Fruit fly (Drosophila melanogaster) whole organism, embryonic: ENCODE measurements around the gene Nmdar1.

Experiments
- Atf-2 ChIP-seq: fragments of 200-800 bp; sonication (Bioruptor generic); optimal IDR thresholded peaks from 2 replicates; lab custom pipeline; 2016; ENCODE audit warnings: missing biosample characterization, missing genetic modification characterization
- Blimp-1 ChIP-seq: fragments of 200-800 bp; sonication (Bioruptor generic); optimal IDR thresholded peaks from 3 replicates; lab custom pipeline; 2018; ENCODE audit warnings: missing biosample characterization, missing genetic modification characterization, mild to moderate bottlenecking, moderate library complexity, missing genetic modification reagents
- CG10462 ChIP-seq: fragments of 200-800 bp; sonication (Bioruptor generic); optimal IDR thresholded peaks from 2 replicates; lab custom pipeline; 2016; ENCODE audit warnings: missing biosample characterization, missing genetic modification characterization
- CG11456 ChIP-seq: fragments of 200-800 bp; sonication (Bioruptor generic); IDR thresholded peaks from 3 replicates; pipeline ENCODE4 v1.3.6; 2022; ENCODE audit warnings: missing biosample characterization, missing genetic modification characterization
- CG11560 ChIP-seq: fragments of 200-800 bp; sonication (Bioruptor generic); IDR thresholded peaks from 3 replicates; pipeline ENCODE4 v1.3.6; 2022; ENCODE audit warnings: missing biosample characterization, missing genetic modification characterization
- CG11695 ChIP-seq: fragments of 200-800 bp; sonication (Bioruptor generic); IDR thresholded peaks from 3 replicates; pipeline ENCODE4 v1.3.6; 2022; ENCODE audit warnings: missing biosample characterization, missing genetic modification characterization
- CG11696 ChIP-seq: fragments of 200-800 bp; sonication (Bioruptor generic); IDR thresholded peaks from 2 replicates; pipeline ENCODE4 v1.3.6; 2022; ENCODE audit warnings: missing biosample characterization, missing genetic modification characterization
- CG13296 ChIP-seq: fragments of 200-800 bp; sonication (Bioruptor generic); optimal IDR thresholded peaks from 3 replicates; lab custom pipeline; 2018; ENCODE audit warnings: missing biosample characterization, mild to moderate bottlenecking, missing genetic modification characterization
- CG13624 ChIP-seq: fragments of 200-800 bp; sonication (Bioruptor generic); optimal IDR thresholded peaks from 2 replicates; lab custom pipeline; 2016; ENCODE audit warnings: missing biosample characterization, missing genetic modification characterization
- CG14667 ChIP-seq: fragments of 200-800 bp; sonication (Bioruptor generic); IDR thresholded peaks from 2 replicates; pipeline ENCODE4 v1.3.6; 2022; ENCODE audit warnings: missing biosample characterization, missing genetic modification characterization
- CG15514 ChIP-seq: fragments of 200-800 bp; sonication (Bioruptor generic); optimal IDR thresholded peaks from 3 replicates; lab custom pipeline; 2017; ENCODE audit warnings: missing biosample characterization, missing genetic modification characterization, mild to moderate bottlenecking, moderate library complexity, missing genetic modification reagents
- CG15696 ChIP-seq: fragments of 200-800 bp; sonication (Bioruptor generic); optimal IDR thresholded peaks from 2 replicates; lab custom pipeline; 2019; ENCODE audit warnings: missing biosample characterization, mild to moderate bottlenecking, missing genetic modification characterization, moderate library complexity
- CG17186 ChIP-seq: fragments of 200-800 bp; sonication (Bioruptor generic); optimal IDR thresholded peaks from 3 replicates; lab custom pipeline; 2017; ENCODE audit warnings: missing biosample characterization, missing genetic modification reagents, missing genetic modification characterization
- CG17912 ChIP-seq: fragments of 200-800 bp; sonication (Bioruptor generic); optimal IDR thresholded peaks from 2 replicates; lab custom pipeline; 2018; ENCODE audit warnings: missing biosample characterization, mild to moderate bottlenecking, missing genetic modification characterization
- CG3065 ChIP-seq: fragments of 200-800 bp; sonication (Bioruptor generic); optimal IDR thresholded peaks from 2 replicates; lab custom pipeline; 2016; ENCODE audit warnings: missing biosample characterization, missing genetic modification characterization
- CG4424 ChIP-seq: fragments of 200-800 bp; sonication (Bioruptor generic); optimal IDR thresholded peaks from 3 replicates; lab custom pipeline; 2016; ENCODE audit warnings: missing biosample characterization, missing genetic modification characterization
- CG5953 ChIP-seq: fragments of 200-800 bp; sonication (Bioruptor generic); IDR thresholded peaks from 2 replicates; pipeline ENCODE4 v1.3.6; 2022; ENCODE audit warnings: missing biosample characterization, missing genetic modification characterization
- CG7928 ChIP-seq: fragments of 200-800 bp; sonication (Bioruptor generic); optimal IDR thresholded peaks from 2 replicates; lab custom pipeline; 2017; ENCODE audit warnings: missing biosample characterization, mild to moderate bottlenecking, missing genetic modification characterization
- CG8388 ChIP-seq: fragments of 200-800 bp; sonication (Bioruptor generic); optimal IDR thresholded peaks from 2 replicates; lab custom pipeline; 2019; ENCODE audit warnings: missing biosample characterization, mild to moderate bottlenecking, missing genetic modification characterization, moderate library complexity
- CG8478 ChIP-seq: fragments of >200 bp; optimal IDR thresholded peaks from 2 replicates; lab custom pipeline; 2018
- CG8944 ChIP-seq: fragments of 200-800 bp; sonication (Bioruptor generic); optimal IDR thresholded peaks from 3 replicates; lab custom pipeline; 2016; ENCODE audit warnings: missing biosample characterization, missing genetic modification characterization
- CG9609 ChIP-seq: fragments of 200-800 bp; sonication (Bioruptor generic); optimal IDR thresholded peaks from 3 replicates; lab custom pipeline; 2016; ENCODE audit warnings: missing biosample characterization, missing genetic modification characterization
- CoRest ChIP-seq: fragments of 200-800 bp; sonication (Bioruptor generic); optimal IDR thresholded peaks from 3 replicates; lab custom pipeline; 2018; ENCODE audit warnings: missing biosample characterization, mild to moderate bottlenecking, missing genetic modification characterization, moderate library complexity
- CrebB ChIP-seq: fragments of 200-800 bp; sonication (Bioruptor generic); optimal IDR thresholded peaks from 3 replicates; lab custom pipeline; 2018; ENCODE audit warnings: missing biosample characterization, mild to moderate bottlenecking, missing genetic modification characterization
- D19B ChIP-seq: fragments of 200-800 bp; sonication (Bioruptor generic); optimal IDR thresholded peaks from 2 replicates; lab custom pipeline; 2017; ENCODE audit warnings: missing biosample characterization, mild to moderate bottlenecking, missing genetic modification characterization
- Dfd ChIP-seq, 2 experiments: fragments of >200 bp; optimal IDR thresholded peaks; 2 replicates each; lab custom pipeline; 2017; ENCODE audit warnings: missing biosample characterization in 2 of 2, missing genetic modification characterization in 2 of 2
- Gug ChIP-seq: fragments of 200-800 bp; sonication (Bioruptor generic); IDR thresholded peaks from 4 replicates; pipeline ENCODE4 v1.3.6; 2022; ENCODE audit warnings: missing biosample characterization, missing genetic modification characterization
- Hey ChIP-seq: fragments of 200-800 bp; sonication (Bioruptor generic); optimal IDR thresholded peaks from 3 replicates; lab custom pipeline; 2018; ENCODE audit warnings: missing biosample characterization, mild to moderate bottlenecking, missing genetic modification characterization
- Hmx ChIP-seq: fragments of 200-800 bp; sonication (Bioruptor generic); optimal IDR thresholded peaks from 2 replicates; lab custom pipeline; 2016; ENCODE audit warnings: missing biosample characterization, missing genetic modification characterization
- Hr39 ChIP-seq: fragments of >200 bp; optimal IDR thresholded peaks from 2 replicates; lab custom pipeline; 2017
- Jarid2 ChIP-seq: fragments of 200-800 bp; sonication (Bioruptor generic); optimal IDR thresholded peaks from 3 replicates; lab custom pipeline; 2017; ENCODE audit warnings: mild to moderate bottlenecking, missing biosample characterization, missing genetic modification reagents, missing genetic modification characterization
- Max ChIP-seq: fragments of 200-800 bp; sonication (Bioruptor generic); optimal IDR thresholded peaks from 2 replicates; lab custom pipeline; 2016; ENCODE audit warnings: missing biosample characterization, mild to moderate bottlenecking, missing genetic modification characterization
- Nf-YB ChIP-seq: fragments of 200-800 bp; sonication (Bioruptor generic); optimal IDR thresholded peaks from 3 replicates; lab custom pipeline; 2019; ENCODE audit warnings: missing biosample characterization, mild to moderate bottlenecking, missing genetic modification characterization, moderate library complexity
- NfI ChIP-seq: fragments of 200-800 bp; sonication (Bioruptor generic); optimal IDR thresholded peaks from 3 replicates; lab custom pipeline; 2018; ENCODE audit warnings: missing biosample characterization, mild to moderate bottlenecking, missing genetic modification characterization, moderate library complexity
- Ptx1 ChIP-seq: fragments of 200-800 bp; sonication (Bioruptor generic); IDR thresholded peaks from 2 replicates; pipeline ENCODE4 v1.3.6; 2022; ENCODE audit warnings: missing biosample characterization, missing genetic modification characterization
- ab ChIP-seq: fragments of 200-800 bp; sonication (Bioruptor generic); optimal IDR thresholded peaks from 2 replicates; lab custom pipeline; 2016; ENCODE audit warnings: missing biosample characterization, missing genetic modification characterization
- aop ChIP-seq: fragments of 200-800 bp; sonication (Bioruptor generic); IDR thresholded peaks from 2 replicates; pipeline ENCODE4 v1.3.6; 2022; ENCODE audit warnings: missing biosample characterization, missing genetic modification characterization
- ash1 ChIP-seq: fragments of 200-800 bp; sonication (Bioruptor generic); optimal IDR thresholded peaks from 2 replicates; lab custom pipeline; 2018; ENCODE audit warnings: missing biosample characterization, mild to moderate bottlenecking, missing genetic modification characterization
- cas ChIP-seq: fragments of 200-800 bp; sonication (Bioruptor generic); IDR thresholded peaks from 2 replicates; pipeline ENCODE4 v1.3.6; 2022; ENCODE audit warnings: missing biosample characterization, missing genetic modification characterization
- crp ChIP-seq, 2 experiments: fragments of 200-800 bp; sonication (Bioruptor generic); optimal IDR thresholded peaks; 2 replicates in 1 of 2; 3 replicates in 1 of 2; lab custom pipeline; 2017; ENCODE audit warnings: missing biosample characterization in 2 of 2, missing genetic modification characterization in 2 of 2, mild to moderate bottlenecking in 1 of 2, moderate library complexity in 1 of 2
- dmrt99B ChIP-seq: fragments of 200-800 bp; sonication (Bioruptor generic); optimal IDR thresholded peaks from 2 replicates; lab custom pipeline; 2018; ENCODE audit warnings: missing biosample characterization, mild to moderate bottlenecking, missing genetic modification characterization, moderate library complexity
- fd96Cb ChIP-seq: fragments of 200-800 bp; sonication (Bioruptor generic); optimal IDR thresholded peaks from 2 replicates; lab custom pipeline; 2018; ENCODE audit warnings: missing biosample characterization, mild to moderate bottlenecking, missing genetic modification characterization, moderate library complexity
- grn ChIP-seq: fragments of 200-800 bp; sonication (Bioruptor generic); optimal IDR thresholded peaks from 3 replicates; lab custom pipeline; 2017; ENCODE audit warnings: missing biosample characterization, missing genetic modification characterization
- lilli ChIP-seq: fragments of 200-800 bp; sonication (Bioruptor generic); optimal IDR thresholded peaks from 3 replicates; lab custom pipeline; 2016; ENCODE audit warnings: missing biosample characterization, missing genetic modification characterization
- otp ChIP-seq: fragments of 200-800 bp; sonication (Bioruptor generic); IDR thresholded peaks from 3 replicates; pipeline ENCODE4, ENCODE4 v1.3.6; 2022; ENCODE audit warnings: missing biosample characterization, missing genetic modification characterization
- pan ChIP-seq, 4 experiments: fragments of >200 bp in 3 of 4; fragments of 200-800 bp in 1 of 4; sonication (Bioruptor generic) in 1 of 4; optimal IDR thresholded peaks in 3 of 4; IDR thresholded peaks in 1 of 4; 2 replicates each; pipeline versions ENCODE4 v1.3.6 to Lab custom; 2017 to 2022; ENCODE audit warnings: missing biosample characterization in 2 of 4, missing genetic modification characterization in 2 of 4, mixed read lengths in 1 of 4
- pfk ChIP-seq: fragments of 200-800 bp; sonication (Bioruptor generic); optimal IDR thresholded peaks from 2 replicates; lab custom pipeline; 2018; ENCODE audit warnings: missing biosample characterization, mild to moderate bottlenecking, missing genetic modification characterization, moderate library complexity
- pnt ChIP-seq: fragments of 200-800 bp; sonication (Bioruptor generic); optimal IDR thresholded peaks from 3 replicates; lab custom pipeline; 2016; ENCODE audit warnings: missing biosample characterization, missing genetic modification characterization
- prd ChIP-seq, 3 experiments: fragments of >200 bp in 2 of 3; fragments of 200-800 bp in 1 of 3; sonication (Bioruptor generic) in 1 of 3; optimal IDR thresholded peaks in 2 of 3; IDR thresholded peaks in 1 of 3; 2 replicates in 2 of 3; 3 replicates in 1 of 3; pipeline versions ENCODE4 v1.3.6 to Lab custom; 2017 to 2022; ENCODE audit warnings: missing biosample characterization in 1 of 3, missing genetic modification characterization in 1 of 3
- seq ChIP-seq: fragments of 200-800 bp; sonication (Bioruptor generic); IDR thresholded peaks from 2 replicates; pipeline ENCODE4 v1.3.6; 2022; ENCODE audit warnings: missing biosample characterization, missing genetic modification characterization
- vvl ChIP-seq: fragments of 200-800 bp; sonication (Bioruptor generic); IDR thresholded peaks from 2 replicates; pipeline ENCODE4 v1.3.6; 2022; ENCODE audit warnings: missing biosample characterization, missing genetic modification characterization

The Nmdar1 gene

DNA sequence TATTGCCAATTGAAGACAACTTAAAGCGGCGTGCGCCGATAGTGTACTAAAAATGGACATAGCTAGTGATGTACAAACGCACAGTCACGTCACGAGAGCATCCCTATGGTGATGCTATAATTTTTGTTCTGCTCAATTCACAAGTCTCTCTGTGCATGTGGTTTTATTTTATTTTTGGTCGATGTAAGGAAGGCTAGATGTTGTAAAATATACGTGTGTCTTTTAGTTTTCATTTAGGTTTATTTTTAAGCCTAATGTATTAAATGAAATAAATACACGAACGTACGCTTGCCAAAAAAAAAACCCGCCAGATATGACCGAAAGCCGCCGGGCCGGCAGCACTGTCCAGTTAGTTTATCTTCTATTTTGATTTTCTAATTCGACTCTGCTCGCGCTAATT, 48.6 kb downstream of the Nmdar1 start, which contains the start of the genes CG45100, HDAC3 and Hcs (continued):
- TF ChIP-seq vvl (GFP tag; lab: Robert Waterston, UW) (peak; percentile 42; the same call in 1 of the 2 replicates), ab (no peak), grn (GFP tag; lab: Kevin White, UChicago) (no peak), CG8944 (GFP tag; lab: Kevin White, UChicago) (peak; percentile 32), Ptx1 (GFP tag; lab: Robert Waterston, UW) (peak; percentile 48; the same call in 1 of the 2 replicates), CG15514 (GFP tag; lab: Kevin White, UChicago) (peak; percentile 45), Blimp-1 (GFP tag; lab: Kevin White, UChicago) (no peak), Hr39 (lab: Kevin White, UChicago) (no peak), cas (GFP tag; lab: Robert Waterston, UW) (no peak), Gug (GFP tag; lab: Robert Waterston, UW) (peak; percentile 66; the same call in 2 of the 4 replicates), pfk (GFP tag; lab: Kevin White, UChicago) (no peak), CG9609 (GFP tag; lab: Kevin White, UChicago) (peak; percentile 44), CG17186 (peak; percentile 75), aop (no peak), otp (GFP tag; lab: Robert Waterston, UW) (no peak), CrebB (tag; lab: Kevin White, UChicago) (no peak), Hey (tag; lab: Kevin White, UChicago) (no peak), CG14667 (GFP tag; lab: Robert Waterston, UW) (no peak), seq (GFP tag; lab: Robert Waterston, UW) (no peak), pnt (peak; percentile 31), Nf-YB (GFP tag; lab: Kevin White, UChicago) (no peak), Jarid2 (GFP tag; lab: Kevin White, UChicago) (no peak), CG15696 (tag; lab: Kevin White, UChicago) (peak; percentile 45), CG4424 (GFP tag; lab: Kevin White, UChicago) (peak; percentile 26), Atf-2 (GFP tag; lab: Kevin White, UChicago) (peak; percentile 13), NfI (GFP tag; lab: Kevin White, UChicago) (no peak), CG11560 (no peak), ash1 (GFP tag; lab: Kevin White, UChicago) (no peak), lilli (GFP tag; lab: Kevin White, UChicago) (peak; percentile 74), CG11696 (no peak), CG11695 (GFP tag; lab: Robert Waterston, UW) (no peak), CG13624 (GFP tag; lab: Kevin White, UChicago) (peak; percentile 72), CoRest (tag; lab: Kevin White, UChicago) (no peak), CG13296 (GFP tag; lab: Kevin White, UChicago) (no peak), CG11456 (GFP tag; lab: Robert Waterston, UW) (peak; percentile 59; the same call in 2 of the 3 replicates), CG7928 (no peak), CG10462 (GFP tag; lab: Kevin White, UChicago) (no peak), crp (GFP tag; optimal IDR thresholded peaks at IDR 0.05; lab: Kevin White, UChicago) (peak in 1 of 2 experiments; percentile 23), prd (optimal IDR thresholded peaks at IDR 0.05; lab: Kevin White, UChicago) (no peak), prd (GFP tag; IDR thresholded peaks at IDR 0.05; lab: Robert Waterston, UW) (peak; percentile 53; the same call in 2 of the 3 replicates), Hmx (no peak), Dfd (GFP tag; optimal IDR thresholded peaks at IDR 0.05; lab: Kevin White, UChicago) (no peak), dmrt99B (tag; lab: Kevin White, UChicago) (no peak), Max (peak; percentile 53), CG17912 (GFP tag; lab: Kevin White, UChicago) (no peak), CG8478 (lab: Kevin White, UChicago) (no peak), pan (optimal IDR thresholded peaks at IDR 0.05; lab: Kevin White, UChicago) (no peak), pan (GFP tag; optimal IDR thresholded peaks at IDR 0.05 in 1 of 2, IDR thresholded peaks at IDR 0.05 in 1 of 2) (no peak), D19B (GFP tag; lab: Kevin White, UChicago) (no peak), fd96Cb (tag; lab: Kevin White, UChicago) (no peak), CG8388 (GFP tag; lab: Kevin White, UChicago) (no peak), CG5953 (GFP tag; lab: Robert Waterston, UW) (no peak), CG3065 (GFP tag; lab: Kevin White, UChicago) (no peak)
